Fruit fly (Drosophila melanogaster): ENCODE measurements around the gene CG8012.

Gene CG8012

dm6 chr3L:8191042-8191613 is 24.0 kb upstream of the CG8012 start, which contains the start of gene MED24 (continued):
- TF ChIP-seq CG7928 (GFP tag; optimal IDR thresholded peaks at IDR 0.05), result no peak
- peak; percentile 54 for TF ChIP-seq CG15514 (GFP tag; optimal IDR thresholded peaks at IDR 0.05)
- TF ChIP-seq scrt (GFP tag; optimal IDR thresholded peaks at IDR 0.05), result no peak
- TF ChIP-seq disco-r (GFP tag; optimal IDR thresholded peaks at IDR 0.05), result no peak
- no peak for TF ChIP-seq fd102C (GFP tag; optimal IDR thresholded peaks at IDR 0.05)
- TF ChIP-seq gfzf (GFP tag; optimal IDR thresholded peaks at IDR 0.05), result peak; percentile 71
- peak; percentile 82 for TF ChIP-seq CG4617 (GFP tag; optimal IDR thresholded peaks at IDR 0.05; ENCODE audit: borderline replicate concordance)
- no peak for TF ChIP-seq CG8359 (GFP tag; optimal IDR thresholded peaks at IDR 0.05; ENCODE audit: borderline replicate concordance)
- no peak for TF ChIP-seq prd (optimal IDR thresholded peaks at IDR 0.05)
- TF ChIP-seq prd (GFP tag; IDR thresholded peaks at IDR 0.05), result no peak
- no peak for TF ChIP-seq shn (GFP tag; optimal IDR thresholded peaks at IDR 0.05)
- peak; percentile 70 for TF ChIP-seq MBD-R2 (GFP tag; IDR thresholded peaks at IDR 0.05)
- peak; percentile 36 for TF ChIP-seq CG2120 (GFP tag; optimal IDR thresholded peaks at IDR 0.05)
- TF ChIP-seq CG31224 (GFP tag; IDR thresholded peaks at IDR 0.05), result no peak
- no peak for TF ChIP-seq fd3F (GFP tag; optimal IDR thresholded peaks at IDR 0.05)
- TF ChIP-seq Fer1 (GFP tag; optimal IDR thresholded peaks at IDR 0.05), result peak; percentile 9
- no peak for TF ChIP-seq toy (GFP tag; IDR thresholded peaks at IDR 0.05)
- no peak for TF ChIP-seq Poxn (GFP tag; IDR thresholded peaks at IDR 0.05)
- no peak for TF ChIP-seq CG5245 (GFP tag; optimal IDR thresholded peaks at IDR 0.05)
- no peak for TF ChIP-seq ap (GFP tag; IDR thresholded peaks at IDR 0.05)
- no peak for TF ChIP-seq gce (GFP tag; IDR thresholded peaks at IDR 0.05)
- no peak for TF ChIP-seq Drgx (GFP tag; IDR thresholded peaks at IDR 0.05)
- TF ChIP-seq en (GFP tag; optimal IDR thresholded peaks at IDR 0.05), result no peak
- no peak for TF ChIP-seq CG7745 (tag; optimal IDR thresholded peaks at IDR 0.05)
- TF ChIP-seq CG10959 (GFP tag; IDR thresholded peaks at IDR 0.05), result no peak
- TF ChIP-seq CG4730 (GFP tag; IDR thresholded peaks at IDR 0.05), result no peak
- TF ChIP-seq Pdp1 (GFP tag; optimal IDR thresholded peaks at IDR 0.05), result no peak
- TF ChIP-seq Meics (GFP tag; optimal IDR thresholded peaks at IDR 0.05), result no peak
- peak; percentile 16 for TF ChIP-seq B-H2 (GFP tag; optimal IDR thresholded peaks at IDR 0.05)
- no peak for TF ChIP-seq Rfx (GFP tag; IDR thresholded peaks at IDR 0.05)
- TF ChIP-seq zen (tag; optimal IDR thresholded peaks at IDR 0.05), result peak; percentile 28
- no peak for TF ChIP-seq zfh1 (GFP tag; IDR thresholded peaks at IDR 0.05)
- TF ChIP-seq row (GFP tag; IDR thresholded peaks at IDR 0.05), result no peak; the same call in 2 of the 3 replicates
- peak; percentile 12; the same call in 1 of the 2 replicates for TF ChIP-seq Bgb (GFP tag; IDR thresholded peaks at IDR 0.05; ENCODE audit: partially characterized antibody)
- no peak for TF ChIP-seq CG2712 (tag; optimal IDR thresholded peaks at IDR 0.05)
- TF ChIP-seq Blimp-1 (GFP tag; optimal IDR thresholded peaks at IDR 0.05), result no peak
- no peak for TF ChIP-seq Elba2 (GFP tag; optimal IDR thresholded peaks at IDR 0.05)
- no peak for TF ChIP-seq CG31441 (GFP tag; IDR thresholded peaks at IDR 0.05)
- no peak for TF ChIP-seq HLH4C (GFP tag; IDR thresholded peaks at IDR 0.05; ENCODE audit: partially characterized antibody)
- no peak for TF ChIP-seq ci (GFP tag; IDR thresholded peaks at IDR 0.05)
- no peak for TF ChIP-seq CG17612 (GFP tag; IDR thresholded peaks at IDR 0.05)
- no peak for TF ChIP-seq ato (GFP tag; IDR thresholded peaks at IDR 0.05; ENCODE audit: partially characterized antibody)
- TF ChIP-seq CG9797 (GFP tag; optimal IDR thresholded peaks at IDR 0.05), result peak; percentile 42
- no peak for TF ChIP-seq CG18764 (GFP tag; optimal IDR thresholded peaks at IDR 0.05)
- TF ChIP-seq CG30020 (tag; optimal IDR thresholded peaks at IDR 0.05), result no peak
- no peak for TF ChIP-seq BtbVII (GFP tag; optimal IDR thresholded peaks at IDR 0.05)
- TF ChIP-seq Mes4 (GFP tag; optimal IDR thresholded peaks at IDR 0.05), result no peak
- TF ChIP-seq seq (GFP tag; IDR thresholded peaks at IDR 0.05), result no peak
- no peak for TF ChIP-seq CG4328 (GFP tag; optimal IDR thresholded peaks at IDR 0.05)
- TF ChIP-seq ken (GFP tag; IDR thresholded peaks at IDR 0.05), result no peak
- TF ChIP-seq hbn (GFP tag; IDR thresholded peaks at IDR 0.05; ENCODE audit: partially characterized antibody), result no peak

All from whole organism, embryonic.